Worm (Caenorhabditis elegans): ENCODE results near the gene sre-48.

- TF ChIP-seq ceh-36 (tag; optimal IDR thresholded peaks at IDR 0.05): no peak
- TF ChIP-seq hmbx-1 (tag; optimal IDR thresholded peaks at IDR 0.05): no peak
- TF ChIP-seq ama-1 (optimal IDR thresholded peaks at IDR 0.05): no peak
- TF ChIP-seq flt-1 (GFP tag; IDR thresholded peaks at IDR 0.05): no peak
- no peak for TF ChIP-seq scrt-1 (GFP tag; IDR thresholded peaks at IDR 0.05)
- no peak for TF ChIP-seq ets-7 (tag; optimal IDR thresholded peaks at IDR 0.05)
- no peak for TF ChIP-seq aly-1 (tag; optimal IDR thresholded peaks at IDR 0.05)
- no peak for TF ChIP-seq B0310.2 (tag; optimal IDR thresholded peaks at IDR 0.05)
- TF ChIP-seq tbx-11 (GFP tag; IDR thresholded peaks at IDR 0.05): no peak
- no peak for TF ChIP-seq hmg-4 (GFP tag; optimal IDR thresholded peaks at IDR 0.05)
- TF ChIP-seq ceh-13 (GFP tag; optimal IDR thresholded peaks at IDR 0.05): no peak
Measured at ce11 chrII:13997477-13997876, 17.8 kb upstream of the sre-48 start, which contains the start of gene F01D5.1.
